Worm (Caenorhabditis elegans): ENCODE measurements around the gene R11G11.16.

DNA sequence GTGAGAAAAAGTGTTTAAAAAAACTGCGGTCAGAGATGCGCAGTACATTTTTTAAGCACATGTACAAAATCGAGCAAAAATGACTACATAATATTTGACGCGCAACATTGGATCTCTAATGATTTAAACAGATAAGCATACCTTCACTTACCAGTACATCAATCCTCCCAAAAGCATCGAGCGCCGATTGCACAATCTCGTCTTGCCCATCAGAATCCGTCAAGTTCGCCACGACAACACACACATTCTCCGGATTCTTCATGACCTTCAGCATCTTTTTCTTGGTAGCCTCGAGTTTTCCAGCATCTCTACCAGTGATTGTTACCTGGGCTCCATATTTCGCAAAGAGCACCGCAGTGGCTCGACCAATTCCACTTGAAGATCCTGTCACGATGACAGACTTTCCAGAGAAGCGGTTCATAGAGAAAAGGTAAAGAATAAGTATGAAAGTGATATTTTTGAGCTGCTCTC is 22.1 kb downstream of the R11G11.16 start, which contains the start of gene T01G6.10:
- no peak for TF ChIP-seq nhr-11 (tag; optimal IDR thresholded peaks at IDR 0.05)
- TF ChIP-seq pqm-1 (tag; optimal IDR thresholded peaks at IDR 0.05) = no peak
- no peak for TF ChIP-seq pax-1 (tag; optimal IDR thresholded peaks at IDR 0.05)
- no peak for TF ChIP-seq pha-4 (tag; optimal IDR thresholded peaks at IDR 0.05)
- no peak for TF ChIP-seq lin-11 (tag; optimal IDR thresholded peaks at IDR 0.05)
- TF ChIP-seq elt-2 (tag; optimal IDR thresholded peaks at IDR 0.05) = no peak
- TF ChIP-seq ceh-22 (tag; optimal IDR thresholded peaks at IDR 0.05) = no peak
- TF ChIP-seq ceh-9 (tag; optimal IDR thresholded peaks at IDR 0.05) = no peak
- TF ChIP-seq ama-1 (optimal IDR thresholded peaks at IDR 0.05) = no peak
- TF ChIP-seq ceh-30 (tag; optimal IDR thresholded peaks at IDR 0.05) = no peak
- no peak for TF ChIP-seq hlh-15 (tag; optimal IDR thresholded peaks at IDR 0.05)

Data from whole organism, late embryonic.